Worm (Caenorhabditis elegans) whole organism, L4/young adult: ENCODE results near the gene srw-44.

Experiments used
- dao-5 ChIP-seq: sonication (generic microtip); optimal IDR thresholded peaks from 2 replicates; lab custom pipeline; 2016; ENCODE audit warnings: missing genotype, missing genetic modification characterization, moderate library complexity, missing compliant biosample characterization
- him-1 ChIP-seq: sonication (generic microtip); optimal IDR thresholded peaks from 2 replicates; lab custom pipeline; 2016; ENCODE audit warnings: missing genotype, missing genetic modification reagents, missing genetic modification characterization, missing compliant biosample characterization

- TF ChIP-seq dao-5 (tag; lab: Kevin White, UChicago) = no peak
- TF ChIP-seq him-1 (tag; lab: Kevin White, UChicago) = no peak
These were observed 15.4 kb downstream of the srw-44 start for ce11 chrV:16695499-16695898.
